Fruit fly (Drosophila melanogaster): ENCODE measurements around the gene Him.

Him gene

dm6 chrX:18256244-18256885, 47.1 kb downstream of the Him start:
- TF ChIP-seq Ets21C (GFP tag; optimal IDR thresholded peaks at IDR 0.05), result no peak
- peak; percentile 44 to 78 for TF ChIP-seq ss (GFP tag; optimal IDR thresholded peaks at IDR 0.05)
- peak; percentile 17 for TF ChIP-seq CG31627 (GFP tag; optimal IDR thresholded peaks at IDR 0.05)
- no peak for TF ChIP-seq eg (GFP tag; IDR thresholded peaks at IDR 0.05)
- TF ChIP-seq CG15336 (GFP tag; IDR thresholded peaks at IDR 0.05), result no peak
- no peak for TF ChIP-seq CG11294 (GFP tag; IDR thresholded peaks at IDR 0.05)
- peak; percentile 32 for TF ChIP-seq CG8319 (GFP tag; optimal IDR thresholded peaks at IDR 0.05)
- no peak for TF ChIP-seq Sox14 (GFP tag; optimal IDR thresholded peaks at IDR 0.05)
- no peak for TF ChIP-seq Eip93F (GFP tag; optimal IDR thresholded peaks at IDR 0.05)
- TF ChIP-seq CG3032 (tag; optimal IDR thresholded peaks at IDR 0.05), result peak; percentile 81
- TF ChIP-seq CG9139 (GFP tag; optimal IDR thresholded peaks at IDR 0.05), result peak; percentile 50
- TF ChIP-seq Sox102F (GFP tag; optimal IDR thresholded peaks at IDR 0.05), result no peak
- no peak for TF ChIP-seq CG1621 (tag; optimal IDR thresholded peaks at IDR 0.05)
- peak; percentile 64 for TF ChIP-seq spab (GFP tag; optimal IDR thresholded peaks at IDR 0.05)
- TF ChIP-seq achi (GFP tag; optimal IDR thresholded peaks at IDR 0.05), result peak; percentile 51
- TF ChIP-seq Eip78C (GFP tag), result peak; percentile 62
- TF ChIP-seq CG4318 (GFP tag; optimal IDR thresholded peaks at IDR 0.05), result no peak
- TF ChIP-seq acj6 (GFP tag; optimal IDR thresholded peaks at IDR 0.05), result peak; percentile 62
- no peak for TF ChIP-seq net (GFP tag; optimal IDR thresholded peaks at IDR 0.05)
- TF ChIP-seq CG8119 (GFP tag; IDR thresholded peaks at IDR 0.05), result no peak
- no peak for TF ChIP-seq Hr4 (GFP tag; optimal IDR thresholded peaks at IDR 0.05)
- no peak for TF ChIP-seq vri (GFP tag; optimal IDR thresholded peaks at IDR 0.05)
- TF ChIP-seq topi (GFP tag; optimal IDR thresholded peaks at IDR 0.05), result peak; percentile 63
- peak; percentile 62 for TF ChIP-seq CG6792 (GFP tag; optimal IDR thresholded peaks at IDR 0.05)
- peak; percentile 49 for TF ChIP-seq CG7368 (GFP tag; optimal IDR thresholded peaks at IDR 0.05)
- peak; percentile 60 for TF ChIP-seq CG6163 (GFP tag; IDR thresholded peaks at IDR 0.05)
- peak; percentile 44 for TF ChIP-seq dsx (GFP tag; optimal IDR thresholded peaks at IDR 0.05; ENCODE audit: poor library complexity, severe bottlenecking)
- peak; percentile 87 for TF ChIP-seq svp (GFP tag)
- peak; percentile 44 for TF ChIP-seq esn (GFP tag; optimal IDR thresholded peaks at IDR 0.05)
- TF ChIP-seq Hr38 (GFP tag; optimal IDR thresholded peaks at IDR 0.05), result no peak
- peak; percentile 51 for TF ChIP-seq Met (GFP tag; optimal IDR thresholded peaks at IDR 0.05)
- TF ChIP-seq CG11762 (GFP tag; optimal IDR thresholded peaks at IDR 0.05; ENCODE audit: insufficient read depth), result peak; percentile 48
- peak; percentile 47 for TF ChIP-seq Blimp-1 (GFP tag; optimal IDR thresholded peaks at IDR 0.05)
- peak; percentile 30 for TF ChIP-seq pdm3 (GFP tag; optimal IDR thresholded peaks at IDR 0.05)
- no peak for TF ChIP-seq CG6276 (GFP tag; optimal IDR thresholded peaks at IDR 0.05)
- TF ChIP-seq Hr39 (GFP tag; optimal IDR thresholded peaks at IDR 0.05), result peak; percentile 33
- TF ChIP-seq lz (GFP tag; optimal IDR thresholded peaks at IDR 0.05), result peak; percentile 2
- peak; percentile 24 for TF ChIP-seq Smox (GFP tag; optimal IDR thresholded peaks at IDR 0.05)
- TF ChIP-seq fkh (GFP tag; optimal IDR thresholded peaks at IDR 0.05), result no peak
- no peak for TF ChIP-seq CG6854 (GFP tag; optimal IDR thresholded peaks at IDR 0.05)
- TF ChIP-seq CG11902 (GFP tag; optimal IDR thresholded peaks at IDR 0.05), result peak; percentile 75
- peak; percentile 22 for TF ChIP-seq CG32006 (GFP tag; optimal IDR thresholded peaks at IDR 0.05)
- peak; percentile 67 for TF ChIP-seq CG3919 (GFP tag; optimal IDR thresholded peaks at IDR 0.05)
- TF ChIP-seq CG8632 (GFP tag; optimal IDR thresholded peaks at IDR 0.05), result peak; percentile 70
- TF ChIP-seq Ets96B (tag; optimal IDR thresholded peaks at IDR 0.05), result peak; percentile 65
- no peak for TF ChIP-seq dac (GFP tag; optimal IDR thresholded peaks at IDR 0.05)
- no peak for TF ChIP-seq fd85E (GFP tag; optimal IDR thresholded peaks at IDR 0.05)
- TF ChIP-seq CG10631 (GFP tag; optimal IDR thresholded peaks at IDR 0.05), result peak; percentile 59
- TF ChIP-seq fd59A (GFP tag; optimal IDR thresholded peaks at IDR 0.05), result peak; percentile 50
- no peak for TF ChIP-seq Lpt (GFP tag; optimal IDR thresholded peaks at IDR 0.05)
- no peak for TF ChIP-seq Gug (GFP tag; IDR thresholded peaks at IDR 0.05)
- TF ChIP-seq CG34406 (GFP tag; optimal IDR thresholded peaks at IDR 0.05), result peak; percentile 69

Measured in whole organism, prepupa.